Fruit fly (Drosophila melanogaster): ENCODE results near the gene CG42747.

dm6 chr3L:6391354-6391753 lies 9.0 kb upstream of the CG42747 start:
- TF ChIP-seq CG12219 (GFP tag; optimal IDR thresholded peaks at IDR 0.05) = no peak
- no peak for TF ChIP-seq phol (tag; optimal IDR thresholded peaks at IDR 0.05)
- TF ChIP-seq CG10267 (tag; optimal IDR thresholded peaks at IDR 0.05) = no peak
- no peak for TF ChIP-seq dan (GFP tag; IDR thresholded peaks at IDR 0.05)
